Worm (Caenorhabditis elegans): Measurements from ENCODE around the gene clec-64.

ce11 chrII:12918960-12919553 is 21.0 kb downstream of the clec-64 start, which contains the start of the genes F58G1.2 and wago-4:
- TF ChIP-seq snpc-4 (tag; optimal IDR thresholded peaks at IDR 0.05) (no peak), nhr-237 (tag; optimal IDR thresholded peaks at IDR 0.05) (no peak), ama-1 (optimal IDR thresholded peaks at IDR 0.05) (no peak), unc-39 (tag; optimal IDR thresholded peaks at IDR 0.05) (no peak), dmd-4 (tag; optimal IDR thresholded peaks at IDR 0.05) (no peak), unc-62 (GFP tag; optimal IDR thresholded peaks at IDR 0.05) (no peak), skn-1 (tag; optimal IDR thresholded peaks at IDR 0.05) (no peak), nhr-25 (tag; optimal IDR thresholded peaks at IDR 0.05) (no peak), elt-3 (tag; optimal IDR thresholded peaks at IDR 0.05) (no peak), egl-27 (tag; optimal IDR thresholded peaks at IDR 0.05) (no peak), sma-9 (GFP tag; optimal IDR thresholded peaks at IDR 0.05) (no peak), sma-9 (tag; optimal IDR thresholded peaks at IDR 0.05) (no peak), unc-55 (GFP tag; optimal IDR thresholded peaks at IDR 0.05) (peak; percentile 56)
